Fruit fly (Drosophila melanogaster) S2 (cell line): ENCODE measurements around the gene CG14647.

Source experiments
- CG8478 ChIP-seq: fragments of >200 bp; optimal IDR thresholded peaks from 2 replicates; lab custom pipeline; 2018
- CTCF ChIP-seq, 2 experiments: fragments of >200 bp; optimal IDR thresholded peaks; 2 replicates each; lab custom pipeline; 2018

The CG14647 gene

dm6 chr3R:4400497-4400833 lies at the start of gene CG14647:
Gene CG14647, plus strand, starts transcription at chr3R:4400510.
- TF ChIP-seq CG8478 (no peak), CTCF (optimal IDR thresholded peaks at IDR 0.05; lab: Kevin White, UChicago) (no peak)

dm6 chr3R:4353569-4353968 lies 46.7 kb upstream of the CG14647 start:
- TF ChIP-seq CTCF (optimal IDR thresholded peaks at IDR 0.05; lab: Kevin White, UChicago) (no peak), CG8478 (no peak)

- peak in 1 of 2 experiments; percentile 24 for TF ChIP-seq CTCF (optimal IDR thresholded peaks at IDR 0.05; lab: Kevin White, UChicago)
- no peak for TF ChIP-seq CG8478
These were observed 40.7 kb upstream of the CG14647 start, which contains the start of gene CG1090 for dm6 chr3R:4359625-4360024. Gene CG1090, plus strand, starts transcription at chr3R:4359883.

dm6 chr3R:4360668-4361110 lies 39.6 kb upstream of the CG14647 start:
- no peak for TF ChIP-seq CTCF (optimal IDR thresholded peaks at IDR 0.05; lab: Kevin White, UChicago)

dm6 chr3R:4362010-4362409 lies 38.3 kb upstream of the CG14647 start:
- TF ChIP-seq CTCF (optimal IDR thresholded peaks at IDR 0.05; lab: Kevin White, UChicago) = no peak

dm6 chr3R:4378363-4379354 lies 21.7 kb upstream of the CG14647 start, which contains the start of gene Sfxn1-3:
Gene Sfxn1-3, plus strand, starts transcription at chr3R:4378600.
- TF ChIP-seq CG8478 (no peak), CTCF (optimal IDR thresholded peaks at IDR 0.05; lab: Kevin White, UChicago) (no peak)

- no peak for TF ChIP-seq CG8478
- TF ChIP-seq CTCF (optimal IDR thresholded peaks at IDR 0.05; lab: Kevin White, UChicago) = no peak
These were observed 19.0 kb upstream of the CG14647 start, which contains the start of gene Cont for dm6 chr3R:4381079-4381919. Gene Cont, plus strand, starts transcription at chr3R:4381306.

dm6 chr3R:4382165-4382564 lies 18.1 kb upstream of the CG14647 start:
- no peak for TF ChIP-seq CTCF (optimal IDR thresholded peaks at IDR 0.05; lab: Kevin White, UChicago)
- TF ChIP-seq CG8478 = no peak

dm6 chr3R:4387490-4387889 lies 12.8 kb upstream of the CG14647 start, which contains the start of gene tub:
Gene tub, plus strand, starts transcription at chr3R:4387742.
- TF ChIP-seq CG8478 (no peak), CTCF (optimal IDR thresholded peaks at IDR 0.05; lab: Kevin White, UChicago) (peak; percentile 62 to 65)

dm6 chr3R:4390133-4390532 lies 10.2 kb upstream of the CG14647 start, which contains the start of gene CG14646:
Gene CG14646, plus strand, starts transcription at chr3R:4390366.
- no peak for TF ChIP-seq CTCF (optimal IDR thresholded peaks at IDR 0.05; lab: Kevin White, UChicago)
- no peak for TF ChIP-seq CG8478

- no peak for TF ChIP-seq CTCF (optimal IDR thresholded peaks at IDR 0.05; lab: Kevin White, UChicago)
- TF ChIP-seq CG8478 = no peak
These were observed 6.2 kb upstream of the CG14647 start, which contains the start of gene CG34112 for dm6 chr3R:4394117-4394516. Gene CG34112, minus strand, starts transcription at chr3R:4394259.

- TF ChIP-seq CG8478 = no peak
- no peak for TF ChIP-seq CTCF (optimal IDR thresholded peaks at IDR 0.05; lab: Kevin White, UChicago)
These were observed 5.4 kb upstream of the CG14647 start for dm6 chr3R:4394654-4395581.

dm6 chr3R:4397403-4398079 lies 2.8 kb upstream of the CG14647 start, which contains the start of gene CG9855:
Gene CG9855, minus strand, starts transcription at chr3R:4397875.
- TF ChIP-seq CTCF (optimal IDR thresholded peaks at IDR 0.05; lab: Kevin White, UChicago) (peak; percentile 79 to 83), CG8478 (no peak)
